Fruit fly (Drosophila melanogaster): ENCODE data around the gene CG9175.
A peak's percentile ranks its signal among the peaks of the same experiment; 100 is the strongest.

The CG9175 gene

DNA sequence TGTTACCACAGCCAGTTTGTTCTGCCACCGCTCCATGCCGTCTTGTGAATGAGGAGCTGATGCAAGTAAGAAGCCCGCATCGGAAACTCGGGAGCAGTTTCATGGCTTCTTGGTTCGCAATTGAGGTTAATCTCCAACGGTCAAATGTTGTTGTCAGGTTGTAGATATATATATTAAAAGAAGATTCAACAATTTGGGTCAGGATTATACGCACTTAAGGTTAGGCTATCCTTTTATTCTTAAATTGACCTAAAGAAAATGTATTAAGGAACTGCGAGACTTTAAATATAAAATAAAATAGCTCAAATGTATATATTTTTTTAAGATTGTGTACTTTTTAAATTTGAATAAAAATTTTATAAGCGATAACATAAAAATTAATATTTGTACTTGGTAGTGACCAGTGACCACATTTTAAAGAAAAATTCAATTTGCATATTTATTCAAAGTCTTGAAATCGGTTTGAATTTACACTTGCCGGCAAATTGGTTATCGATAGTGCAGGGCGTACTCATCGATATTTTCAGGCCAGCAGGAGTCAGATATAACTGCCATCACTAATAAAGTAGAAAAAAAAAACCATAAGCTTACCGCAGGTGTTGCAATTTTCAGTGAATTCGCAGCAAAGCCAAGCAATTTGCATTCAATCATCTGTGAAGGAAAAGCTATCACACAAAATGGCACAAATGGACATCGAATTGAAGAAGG lies 30.1 kb downstream of the CG9175 start, which contains the start of the genes CG9150 and Pfdn1:
Gene CG9150 (minus strand): TSS at position 51 of the 708 bp plus-strand sequence.
Gene Pfdn1 (plus strand): TSS at position 536 of the 708 bp plus-strand sequence.
- no peak for TF ChIP-seq CG10654 (GFP tag; optimal IDR thresholded peaks at IDR 0.05)
- TF ChIP-seq CG31224 (GFP tag; IDR thresholded peaks at IDR 0.05): no peak
- TF ChIP-seq CG13424 (tag; optimal IDR thresholded peaks at IDR 0.05): no peak
- TF ChIP-seq CG30403 (GFP tag; optimal IDR thresholded peaks at IDR 0.05): no peak
- TF ChIP-seq fd3F (GFP tag; optimal IDR thresholded peaks at IDR 0.05): no peak
- TF ChIP-seq unc-4 (GFP tag; IDR thresholded peaks at IDR 0.05; ENCODE audit: partially characterized antibody): peak; percentile 90
- TF ChIP-seq nmo (GFP tag; optimal IDR thresholded peaks at IDR 0.05): peak; percentile 12
- no peak for TF ChIP-seq klu (GFP tag; IDR thresholded peaks at IDR 0.05)
- TF ChIP-seq CG17328 (GFP tag; IDR thresholded peaks at IDR 0.05): no peak
- peak; percentile 75 for TF ChIP-seq vnd (GFP tag; IDR thresholded peaks at IDR 0.05; ENCODE audit: partially characterized antibody)
- no peak; the same call in 2 of the 3 replicates for TF ChIP-seq B-H1 (GFP tag; IDR thresholded peaks at IDR 0.05)
- TF ChIP-seq CG32767 (GFP tag; IDR thresholded peaks at IDR 0.05): no peak
- TF ChIP-seq HLH54F (GFP tag; optimal IDR thresholded peaks at IDR 0.05): no peak
- no peak for TF ChIP-seq psq (GFP tag; optimal IDR thresholded peaks at IDR 0.05)
- TF ChIP-seq zf30C (GFP tag; optimal IDR thresholded peaks at IDR 0.05): no peak
- no peak for TF ChIP-seq CG6813 (GFP tag; optimal IDR thresholded peaks at IDR 0.05)
- no peak for TF ChIP-seq lab (GFP tag; optimal IDR thresholded peaks at IDR 0.05)
- TF ChIP-seq CG6854 (GFP tag; optimal IDR thresholded peaks at IDR 0.05): no peak
- no peak for TF ChIP-seq ro (GFP tag; IDR thresholded peaks at IDR 0.05)
- TF ChIP-seq Optix (GFP tag; IDR thresholded peaks at IDR 0.05): no peak
- TF ChIP-seq eyg (GFP tag; optimal IDR thresholded peaks at IDR 0.05): no peak
- TF ChIP-seq ind (GFP tag; optimal IDR thresholded peaks at IDR 0.05): no peak
- TF ChIP-seq H15 (GFP tag; IDR thresholded peaks at IDR 0.05): no peak
- peak; percentile 29 for TF ChIP-seq CG13624 (GFP tag; optimal IDR thresholded peaks at IDR 0.05)
- TF ChIP-seq CTCF (GFP tag; optimal IDR thresholded peaks at IDR 0.05): no peak
- TF ChIP-seq pita (GFP tag; optimal IDR thresholded peaks at IDR 0.05): no peak
- TF ChIP-seq Med (GFP tag): peak; percentile 82
- no peak for TF ChIP-seq CG2678 (tag; optimal IDR thresholded peaks at IDR 0.05)
- peak; percentile 94 for TF ChIP-seq CG15514 (GFP tag; optimal IDR thresholded peaks at IDR 0.05)
- no peak for TF ChIP-seq CG17612 (GFP tag; IDR thresholded peaks at IDR 0.05)
- TF ChIP-seq p53 (GFP tag; optimal IDR thresholded peaks at IDR 0.05): no peak
- TF ChIP-seq HLH3B (GFP tag; IDR thresholded peaks at IDR 0.05): no peak
- TF ChIP-seq CkIIα-i1 (GFP tag; IDR thresholded peaks at IDR 0.05): no peak
- TF ChIP-seq wor (GFP tag; IDR thresholded peaks at IDR 0.05): no peak
- no peak for TF ChIP-seq CG31441 (GFP tag; IDR thresholded peaks at IDR 0.05)
- peak; percentile 88 for TF ChIP-seq CG2116 (GFP tag; optimal IDR thresholded peaks at IDR 0.05)
- no peak for TF ChIP-seq Mes4 (GFP tag; optimal IDR thresholded peaks at IDR 0.05)
- no peak for TF ChIP-seq CG14965 (GFP tag; optimal IDR thresholded peaks at IDR 0.05; ENCODE audit: borderline replicate concordance)
- no peak for TF ChIP-seq dati (GFP tag; IDR thresholded peaks at IDR 0.05)
- TF ChIP-seq Sin3A (optimal IDR thresholded peaks at IDR 0.05): peak; percentile 18
- TF ChIP-seq lov (optimal IDR thresholded peaks at IDR 0.05): no peak
- TF ChIP-seq lov (GFP tag; IDR thresholded peaks at IDR 0.05): no peak
- no peak for TF ChIP-seq Side (GFP tag; optimal IDR thresholded peaks at IDR 0.05)
- peak; percentile 81 for TF ChIP-seq knrl (GFP tag; IDR thresholded peaks at IDR 0.05; ENCODE audit: partially characterized antibody)
- TF ChIP-seq Kr (GFP tag; optimal IDR thresholded peaks at IDR 0.05): no peak
- TF ChIP-seq CG18476 (GFP tag; optimal IDR thresholded peaks at IDR 0.05): no peak
- no peak for TF ChIP-seq sug (tag; optimal IDR thresholded peaks at IDR 0.05)
- TF ChIP-seq CG4360 (GFP tag; IDR thresholded peaks at IDR 0.05): no peak
- no peak for TF ChIP-seq sc (optimal IDR thresholded peaks at IDR 0.05)
- no peak for TF ChIP-seq sc (GFP tag; optimal IDR thresholded peaks at IDR 0.05)
- TF ChIP-seq HmgD (GFP tag; optimal IDR thresholded peaks at IDR 0.05): no peak
- TF ChIP-seq twi (tag; optimal IDR thresholded peaks at IDR 0.05): no peak
